Worm (Caenorhabditis elegans) whole organism, late embryonic: ENCODE data around the gene egl-2.

Experiments used
- dmd-4 ChIP-seq: sonication (generic microtip); optimal IDR thresholded peaks from 2 replicates; lab custom pipeline; 2016; ENCODE audit warnings: borderline replicate concordance, missing genetic modification characterization, missing compliant biosample characterization
- fkh-10 ChIP-seq: fragments of 150-350 bp; optimal IDR thresholded peaks from 2 replicates; lab custom pipeline; 2014; ENCODE audit warnings: missing biosample characterization, missing genetic modification reagents, missing genetic modification characterization
- hlh-8 ChIP-seq: sonication (generic microtip); optimal IDR thresholded peaks from 2 replicates; lab custom pipeline; 2016; ENCODE audit warnings: missing genotype, missing genetic modification characterization, missing compliant biosample characterization
- nhr-11 ChIP-seq: fragments of 150-350 bp; optimal IDR thresholded peaks from 2 replicates; lab custom pipeline; 2014; ENCODE audit warnings: missing biosample characterization, missing genetic modification characterization
- pqm-1 ChIP-seq: sonication (generic microtip); optimal IDR thresholded peaks from 2 replicates; lab custom pipeline; 2016; ENCODE audit warnings: missing genetic modification characterization, missing compliant biosample characterization
- rnt-1 ChIP-seq: sonication (generic microtip); optimal IDR thresholded peaks from 2 replicates; lab custom pipeline; 2016; ENCODE audit warnings: missing genetic modification characterization, missing compliant biosample characterization
- tbx-2 ChIP-seq: sonication (generic microtip); optimal IDR thresholded peaks from 2 replicates; lab custom pipeline; 2016; ENCODE audit warnings: missing genetic modification characterization, missing compliant biosample characterization
- unc-42 ChIP-seq: sonication (generic microtip); optimal IDR thresholded peaks from 2 replicates; lab custom pipeline; 2016; ENCODE audit warnings: missing genotype, missing genetic modification characterization, missing compliant biosample characterization
- zip-5 ChIP-seq: sonication (generic microtip); optimal IDR thresholded peaks from 2 replicates; lab custom pipeline; 2016; ENCODE audit warnings: missing genetic modification characterization, missing compliant biosample characterization

ce11 chrV:1302090-1302489, 3.0 kb upstream of the egl-2 start:
- no peak for TF ChIP-seq hlh-8
- TF ChIP-seq zip-5 (tag; lab: Kevin White, UChicago) = no peak
- TF ChIP-seq unc-42 (tag; lab: Kevin White, UChicago) = no peak
- no peak for TF ChIP-seq rnt-1 (tag; lab: Kevin White, UChicago)
- no peak for TF ChIP-seq pqm-1
- no peak for TF ChIP-seq fkh-10 (GFP tag; lab: Kevin White, UChicago)
- TF ChIP-seq dmd-4 = no peak
- TF ChIP-seq nhr-11 (tag; lab: Kevin White, UChicago) = no peak
- TF ChIP-seq tbx-2 (tag; lab: Kevin White, UChicago) = no peak
